Worm (Caenorhabditis elegans): ENCODE measurements around the gene art-1.

ce11 chrII:6930072-6930471 is 42.0 kb downstream of the art-1 start:
- TF ChIP-seq lin-39 (tag; optimal IDR thresholded peaks at IDR 0.05) (no peak), elt-1 (tag; optimal IDR thresholded peaks at IDR 0.05) (no peak)

Data from whole organism, L2 larva.